Worm (Caenorhabditis elegans) whole organism, L2 larva: ENCODE data around the gene ttr-17.

Experiments used
- C34F6.9 ChIP-seq: fragments of 150-350 bp; optimal IDR thresholded peaks from 2 replicates; lab custom pipeline; 2014; ENCODE audit warnings: missing biosample characterization, missing genetic modification characterization
- F13H6.1 ChIP-seq: sonication (generic microtip); optimal IDR thresholded peaks from 2 replicates; lab custom pipeline; 2016; ENCODE audit warnings: missing genetic modification characterization, missing compliant biosample characterization
- R02D3.7 ChIP-seq: fragments of 150-350 bp; optimal IDR thresholded peaks from 2 replicates; lab custom pipeline; 2014; ENCODE audit warnings: missing biosample characterization, missing genetic modification characterization
- alr-1 ChIP-seq: fragments of 150-350 bp; optimal IDR thresholded peaks from 2 replicates; lab custom pipeline; 2014; ENCODE audit warnings: missing biosample characterization, missing genetic modification characterization
- aly-2 ChIP-seq: fragments of 150-350 bp; optimal IDR thresholded peaks from 2 replicates; lab custom pipeline; 2014; ENCODE audit warnings: missing biosample characterization, missing genetic modification characterization
- ama-1 ChIP-seq: fragments of 150-350 bp; optimal IDR thresholded peaks from 2 replicates; lab custom pipeline; 2018; ENCODE audit warnings: inconsistent platforms
- blmp-1 ChIP-seq: sonication (generic microtip); optimal IDR thresholded peaks from 2 replicates; lab custom pipeline; 2017; ENCODE audit warnings: missing genetic modification characterization, mild to moderate bottlenecking, missing compliant biosample characterization, antibody characterized with exemption, moderate library complexity; ENCODE audit not compliant: insufficient read depth
- ceh-16 ChIP-seq: fragments of 150-350 bp; optimal IDR thresholded peaks from 2 replicates; lab custom pipeline; 2014; ENCODE audit warnings: missing biosample characterization, missing genetic modification characterization
- ceh-82 ChIP-seq: fragments of 150-350 bp; optimal IDR thresholded peaks from 2 replicates; lab custom pipeline; 2014; ENCODE audit warnings: missing biosample characterization, missing genetic modification characterization
- crh-2 ChIP-seq: sonication (generic microtip); optimal IDR thresholded peaks from 2 replicates; lab custom pipeline; 2017; ENCODE audit warnings: missing biosample characterization, missing genetic modification characterization
- dmd-4 ChIP-seq: sonication (generic microtip); optimal IDR thresholded peaks from 2 replicates; lab custom pipeline; 2017; ENCODE audit warnings: missing biosample characterization, missing genetic modification characterization
- elt-1 ChIP-seq: fragments of 150-350 bp; optimal IDR thresholded peaks from 2 replicates; lab custom pipeline; 2014; ENCODE audit warnings: missing biosample characterization, missing genetic modification characterization
- elt-3 ChIP-seq: sonication (generic microtip); optimal IDR thresholded peaks from 2 replicates; lab custom pipeline; 2017; ENCODE audit warnings: missing biosample characterization, missing genetic modification characterization
- fos-1 ChIP-seq: fragments of 150-350 bp; optimal IDR thresholded peaks from 2 replicates; lab custom pipeline; 2014; ENCODE audit warnings: missing biosample characterization, missing genetic modification characterization
- lin-13 ChIP-seq: fragments of 150-350 bp; optimal IDR thresholded peaks from 2 replicates; lab custom pipeline; 2014; ENCODE audit warnings: missing biosample characterization, missing genetic modification reagents, missing genetic modification characterization
- lin-39 ChIP-seq: fragments of 150-350 bp; optimal IDR thresholded peaks from 2 replicates; lab custom pipeline; 2014; ENCODE audit warnings: missing biosample characterization, missing genetic modification reagents, missing genetic modification characterization
- lsy-2 ChIP-seq, 2 experiments: fragments of 150-350 bp in 1 of 2; sonication (generic microtip) in 1 of 2; optimal IDR thresholded peaks; 2 replicates each; lab custom pipeline; 2014 to 2017; ENCODE audit warnings: missing biosample characterization in 2 of 2, missing genetic modification characterization in 2 of 2
- mab-5 ChIP-seq: fragments of 150-350 bp; optimal IDR thresholded peaks from 2 replicates; lab custom pipeline; 2014; ENCODE audit warnings: missing biosample characterization, missing genetic modification characterization
- mbf-1 ChIP-seq: sonication (generic microtip); optimal IDR thresholded peaks from 2 replicates; lab custom pipeline; 2017; ENCODE audit warnings: missing biosample characterization, missing genetic modification characterization
- nhr-10 ChIP-seq: sonication (generic microtip); optimal IDR thresholded peaks from 2 replicates; lab custom pipeline; 2017; ENCODE audit warnings: missing biosample characterization, missing genetic modification characterization
- nhr-11 ChIP-seq: fragments of 150-350 bp; optimal IDR thresholded peaks from 2 replicates; lab custom pipeline; 2014; ENCODE audit warnings: missing biosample characterization, missing genetic modification characterization
- nhr-12 ChIP-seq: fragments of 150-350 bp; optimal IDR thresholded peaks from 2 replicates; lab custom pipeline; 2014; ENCODE audit warnings: missing biosample characterization, missing genetic modification characterization
- nhr-129 ChIP-seq: fragments of 150-350 bp; optimal IDR thresholded peaks from 2 replicates; lab custom pipeline; 2014; ENCODE audit warnings: missing biosample characterization, missing genetic modification characterization
- nhr-21 ChIP-seq: fragments of 150-350 bp; optimal IDR thresholded peaks from 2 replicates; lab custom pipeline; 2014; ENCODE audit warnings: missing biosample characterization, missing genetic modification characterization
- nhr-25 ChIP-seq: fragments of 150-350 bp; sonication (generic microtip); optimal IDR thresholded peaks from 3 replicates; lab custom pipeline; 2014; ENCODE audit warnings: missing biosample characterization, missing genetic modification characterization
- nhr-6 ChIP-seq: fragments of 150-350 bp; optimal IDR thresholded peaks from 2 replicates; lab custom pipeline; 2014; ENCODE audit warnings: missing biosample characterization, missing genetic modification characterization
- nhr-77 ChIP-seq: fragments of 150-350 bp; optimal IDR thresholded peaks from 2 replicates; lab custom pipeline; 2014; ENCODE audit warnings: missing biosample characterization, missing genetic modification characterization
- peb-1 ChIP-seq: fragments of 150-350 bp; optimal IDR thresholded peaks from 2 replicates; lab custom pipeline; 2014; ENCODE audit warnings: missing biosample characterization, missing genetic modification characterization
- sem-4 ChIP-seq: fragments of 150-350 bp; optimal IDR thresholded peaks from 2 replicates; lab custom pipeline; 2014; ENCODE audit warnings: missing biosample characterization, missing genetic modification reagents, missing genetic modification characterization
- sma-3 ChIP-seq: sonication (generic microtip); optimal IDR thresholded peaks from 2 replicates; lab custom pipeline; 2016; ENCODE audit warnings: missing genetic modification reagents, missing genetic modification characterization, missing compliant biosample characterization
- sma-9 ChIP-seq, 2 experiments: fragments of 150-350 bp in 1 of 2; sonication (generic microtip) in 1 of 2; optimal IDR thresholded peaks; 2 replicates each; lab custom pipeline; 2014 to 2016; ENCODE audit warnings: missing genetic modification characterization in 2 of 2, mild to moderate bottlenecking in 1 of 2, missing biosample characterization in 1 of 2, missing compliant biosample characterization in 1 of 2, missing genetic modification reagents in 1 of 2, moderate library complexity in 1 of 2
- snpc-4 ChIP-seq: fragments of 150-350 bp; optimal IDR thresholded peaks from 2 replicates; lab custom pipeline; 2014; ENCODE audit warnings: missing biosample characterization, missing genetic modification characterization
- unc-55 ChIP-seq: fragments of 150-350 bp; sonication (generic microtip); optimal IDR thresholded peaks from 3 replicates; lab custom pipeline; 2014; ENCODE audit warnings: missing biosample characterization, missing genetic modification reagents, missing genetic modification characterization
- unc-62 ChIP-seq: fragments of 150-350 bp; optimal IDR thresholded peaks from 2 replicates; lab custom pipeline; 2014; ENCODE audit warnings: missing biosample characterization, missing genetic modification reagents, missing genetic modification characterization
- zag-1 ChIP-seq: fragments of 150-350 bp; optimal IDR thresholded peaks from 2 replicates; lab custom pipeline; 2014; ENCODE audit warnings: missing biosample characterization, missing genetic modification characterization
- ztf-1 ChIP-seq: fragments of 200-800 bp; sonication (Bioruptor generic); conservative IDR thresholded peaks from 2 replicates; pipeline ENCODE4 v1.3.6; 2022; ENCODE audit warnings: missing genetic modification characterization, missing compliant biosample characterization
- ztf-11 ChIP-seq: sonication (generic microtip); optimal IDR thresholded peaks from 2 replicates; lab custom pipeline; 2017; ENCODE audit warnings: missing biosample characterization, missing genetic modification characterization
- ztf-4 ChIP-seq: fragments of 150-350 bp; optimal IDR thresholded peaks from 2 replicates; lab custom pipeline; 2014; ENCODE audit warnings: missing biosample characterization, missing genetic modification characterization

ttr-17 gene

DNA sequence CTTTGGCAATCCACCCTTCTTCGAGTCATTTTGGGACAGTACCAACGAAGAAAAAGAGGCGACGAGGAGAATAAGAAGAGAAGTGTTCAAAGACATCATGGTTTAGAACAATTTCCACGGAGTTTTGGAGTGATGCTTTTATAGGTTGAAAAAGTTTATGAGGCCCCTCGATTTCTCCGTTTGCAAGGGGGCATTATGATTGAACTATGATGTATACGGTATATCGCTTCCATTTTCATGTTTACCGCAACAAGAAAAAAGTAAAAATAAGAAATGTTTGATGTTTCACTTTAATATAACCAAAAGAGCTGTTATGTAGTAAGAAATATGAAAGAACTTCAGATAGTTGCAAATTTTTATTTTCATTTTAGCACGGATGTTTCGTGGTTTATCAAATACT is 34.6 kb upstream of the ttr-17 start, which contains the start of gene srlf-18:
Gene srlf-18 (minus strand): TSS at position 101 of the 400 bp plus-strand sequence.
- TF ChIP-seq nhr-11 (tag; lab: Kevin White, UChicago), result no peak
- TF ChIP-seq nhr-25, result no peak
- no peak for TF ChIP-seq ztf-4 (tag; lab: Kevin White, UChicago)
- no peak for TF ChIP-seq ama-1 (lab: Kevin White, UChicago)
- no peak for TF ChIP-seq crh-2
- no peak for TF ChIP-seq sem-4 (tag; lab: Kevin White, UChicago)
- TF ChIP-seq elt-1 (tag; lab: Kevin White, UChicago), result no peak
- TF ChIP-seq lin-13 (GFP tag; lab: Kevin White, UChicago), result no peak
- TF ChIP-seq mab-5 (tag; lab: Kevin White, UChicago), result no peak
- TF ChIP-seq elt-3, result no peak
- TF ChIP-seq lsy-2 (tag; optimal IDR thresholded peaks at IDR 0.05; lab: Kevin White, UChicago), result no peak
- no peak for TF ChIP-seq ceh-82

DNA sequence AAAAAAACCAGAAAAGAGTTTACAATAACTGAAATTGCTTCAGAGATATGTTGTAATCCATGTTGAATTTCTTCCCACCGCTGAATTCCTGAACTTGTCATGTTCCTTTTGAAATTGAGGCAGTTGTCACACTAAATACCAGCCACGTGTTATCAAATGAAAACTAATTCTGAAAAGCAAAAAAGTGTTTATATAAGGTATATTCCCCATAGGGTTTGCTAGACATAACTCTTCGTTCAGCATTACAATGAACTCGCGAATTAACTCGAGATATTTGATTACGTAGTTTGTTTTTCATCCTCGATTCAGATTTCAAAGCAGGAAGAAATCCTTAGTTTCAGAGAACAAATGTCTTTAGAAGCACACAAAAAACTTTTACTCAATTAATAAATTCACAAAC is 33.4 kb upstream of the ttr-17 start, which contains the start of gene str-3:
Gene str-3 (minus strand): TSS at position 101 of the 400 bp plus-strand sequence.
- no peak for TF ChIP-seq ztf-1 (GFP tag; lab: Robert Waterston, UW)
- TF ChIP-seq unc-55, result no peak
- no peak for TF ChIP-seq dmd-4 (tag; lab: Kevin White, UChicago)
- no peak for TF ChIP-seq aly-2
- TF ChIP-seq unc-62 (GFP tag; lab: Kevin White, UChicago), result no peak
- no peak for TF ChIP-seq ztf-4 (tag; lab: Kevin White, UChicago)
- no peak for TF ChIP-seq ceh-16
- TF ChIP-seq alr-1, result no peak
- no peak for TF ChIP-seq zag-1 (tag; lab: Kevin White, UChicago)
- TF ChIP-seq lin-39 (tag; lab: Kevin White, UChicago), result no peak
- no peak for TF ChIP-seq ztf-11 (tag; lab: Kevin White, UChicago)
- no peak for TF ChIP-seq F13H6.1 (tag; lab: Kevin White, UChicago)
- no peak for TF ChIP-seq peb-1
- TF ChIP-seq mbf-1 (tag; lab: Kevin White, UChicago), result no peak
- no peak for TF ChIP-seq ceh-82
- no peak for TF ChIP-seq fos-1 (tag; lab: Kevin White, UChicago)
- TF ChIP-seq crh-2, result no peak
- TF ChIP-seq lsy-2 (tag; optimal IDR thresholded peaks at IDR 0.05; lab: Kevin White, UChicago), result no peak
- TF ChIP-seq elt-1 (tag; lab: Kevin White, UChicago), result no peak
- TF ChIP-seq nhr-12 (tag; lab: Kevin White, UChicago), result no peak

DNA sequence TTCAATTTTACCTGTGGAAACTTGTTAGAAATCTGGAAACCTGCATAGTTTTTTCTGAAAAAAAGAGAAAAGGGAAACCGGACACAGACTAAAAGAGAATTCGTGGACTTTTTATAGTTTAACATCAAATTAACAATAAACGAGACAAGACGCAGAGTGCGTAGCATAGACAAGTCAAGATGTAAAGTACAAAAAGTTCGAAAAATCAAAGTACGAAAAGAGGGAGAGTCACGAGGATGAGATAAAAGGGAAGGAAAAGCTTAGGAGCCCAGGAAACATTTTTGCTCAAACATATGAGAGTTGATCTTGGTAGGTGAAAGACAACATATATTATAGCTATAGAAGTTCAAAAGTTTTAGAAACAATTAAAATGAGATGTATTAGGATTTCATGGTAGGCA is 31.0 kb upstream of the ttr-17 start, which contains the start of gene M7.12:
Gene M7.12 (minus strand): TSS at position 188 of the 400 bp plus-strand sequence.
- TF ChIP-seq nhr-6 (tag; lab: Kevin White, UChicago) (no peak), lsy-2 (tag; optimal IDR thresholded peaks at IDR 0.05; lab: Kevin White, UChicago) (peak in 1 of 2 experiments; percentile 23), nhr-77 (no peak), zag-1 (tag; lab: Kevin White, UChicago) (peak; percentile 10), unc-62 (GFP tag; lab: Kevin White, UChicago) (no peak), nhr-129 (tag; lab: Kevin White, UChicago) (peak; percentile 17), sma-9 (GFP tag; optimal IDR thresholded peaks at IDR 0.05; lab: Kevin White, UChicago) (peak; percentile 28), sma-9 (tag; optimal IDR thresholded peaks at IDR 0.05; lab: Kevin White, UChicago) (no peak)

DNA sequence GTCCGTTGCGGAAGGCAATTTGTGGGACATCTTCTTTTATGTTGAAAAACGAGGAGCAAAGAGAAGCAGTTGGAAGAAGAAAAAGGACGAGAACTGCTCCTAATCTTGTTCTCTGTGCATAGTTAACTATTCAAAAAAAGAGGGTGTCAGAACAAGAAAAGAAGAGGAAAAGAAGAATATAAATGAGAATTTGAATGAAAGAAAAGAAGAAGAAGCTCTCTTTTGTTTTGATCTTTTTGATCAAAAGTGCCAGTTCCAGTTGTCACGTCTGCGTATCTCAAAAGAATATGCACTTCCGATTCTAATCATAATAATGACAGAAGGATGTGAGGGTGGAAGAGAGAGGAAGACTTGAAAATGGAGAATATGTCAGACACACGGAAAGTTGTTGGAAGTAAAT is 28.1 kb upstream of the ttr-17 start, which contains the start of gene M7.8:
Gene M7.8 (minus strand): TSS at position 112 of the 400 bp plus-strand sequence.
- peak; percentile 31 for TF ChIP-seq unc-55
- TF ChIP-seq lsy-2 (tag; optimal IDR thresholded peaks at IDR 0.05; lab: Kevin White, UChicago), result peak in 1 of 2 experiments; percentile 35
- TF ChIP-seq crh-2, result peak; percentile 30
- peak; percentile 92 for TF ChIP-seq zag-1 (tag; lab: Kevin White, UChicago)
- no peak for TF ChIP-seq sma-3 (GFP tag; lab: Kevin White, UChicago)
- TF ChIP-seq C34F6.9 (tag; lab: Kevin White, UChicago), result peak; percentile 44

DNA sequence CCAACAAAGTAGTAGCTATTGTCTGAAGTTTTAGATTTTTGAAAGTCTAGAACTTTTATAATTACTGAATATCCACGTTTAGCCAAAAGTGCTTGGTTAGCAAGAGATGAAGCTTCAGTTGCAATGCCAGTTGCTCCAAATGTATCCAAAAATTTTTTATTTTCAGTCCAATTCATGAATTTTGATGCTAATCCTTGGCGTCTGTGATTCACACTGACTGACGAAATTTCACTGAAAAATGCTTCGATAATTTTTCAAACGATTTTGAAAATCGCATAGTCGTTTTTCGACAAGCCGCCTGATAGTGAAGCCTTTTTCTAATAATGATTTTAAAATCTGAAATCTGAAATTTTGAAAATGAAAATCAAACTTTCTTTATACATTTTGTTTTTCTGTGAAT is 27.2 kb upstream of the ttr-17 start:
- TF ChIP-seq unc-62 (GFP tag; lab: Kevin White, UChicago), result no peak
- TF ChIP-seq sma-3 (GFP tag; lab: Kevin White, UChicago), result no peak
- no peak for TF ChIP-seq blmp-1 (tag; lab: Kevin White, UChicago)
- no peak for TF ChIP-seq ama-1 (lab: Kevin White, UChicago)
- no peak for TF ChIP-seq mbf-1 (tag; lab: Kevin White, UChicago)
- TF ChIP-seq ceh-16, result no peak
- TF ChIP-seq alr-1, result no peak
- no peak for TF ChIP-seq snpc-4 (tag; lab: Kevin White, UChicago)
- TF ChIP-seq nhr-10 (tag; lab: Kevin White, UChicago), result no peak
- TF ChIP-seq nhr-21 (tag; lab: Kevin White, UChicago), result no peak
- no peak for TF ChIP-seq lin-39 (tag; lab: Kevin White, UChicago)
- no peak for TF ChIP-seq mab-5 (tag; lab: Kevin White, UChicago)
- no peak for TF ChIP-seq nhr-129 (tag; lab: Kevin White, UChicago)
- no peak for TF ChIP-seq R02D3.7 (tag; lab: Kevin White, UChicago)
- TF ChIP-seq ceh-82, result no peak
